Worm (Caenorhabditis elegans) whole organism, late embryonic: ENCODE data around the gene F11E6.4.

Source experiments
- C38D4.7 ChIP-seq: fragments of 200-800 bp; sonication (Bioruptor generic); optimal IDR thresholded peaks from 2 replicates; lab custom pipeline; 2018; ENCODE audit warnings: mild to moderate bottlenecking, missing genetic modification characterization, moderate library complexity, missing compliant biosample characterization
- K02D7.2 ChIP-seq: sonication (generic microtip); optimal IDR thresholded peaks from 2 replicates; lab custom pipeline; 2017; ENCODE audit warnings: mild to moderate bottlenecking, missing genetic modification characterization, missing compliant biosample characterization
- K09A11.1 ChIP-seq: sonication (generic microtip); optimal IDR thresholded peaks from 2 replicates; lab custom pipeline; 2017; ENCODE audit warnings: antibody characterized with exemption, mild to moderate bottlenecking, missing genetic modification characterization, missing compliant biosample characterization; ENCODE audit not compliant: insufficient read depth
- ahr-1 ChIP-seq: sonication (generic microtip); optimal IDR thresholded peaks from 2 replicates; lab custom pipeline; 2016; ENCODE audit warnings: missing genetic modification characterization, missing compliant biosample characterization
- ceh-24 ChIP-seq: sonication (generic microtip); optimal IDR thresholded peaks from 2 replicates; lab custom pipeline; 2016; ENCODE audit warnings: mild to moderate bottlenecking, missing genetic modification characterization, missing compliant biosample characterization
- ceh-34 ChIP-seq: sonication (generic microtip); optimal IDR thresholded peaks from 2 replicates; lab custom pipeline; 2016; ENCODE audit warnings: mild to moderate bottlenecking, missing genetic modification characterization, missing compliant biosample characterization
- ceh-48 ChIP-seq: sonication (generic microtip); optimal IDR thresholded peaks from 2 replicates; lab custom pipeline; 2016; ENCODE audit warnings: missing genetic modification characterization, inconsistent platforms, missing compliant biosample characterization
- ceh-6 ChIP-seq: fragments of 200-800 bp; sonication (Bioruptor generic); optimal IDR thresholded peaks from 2 replicates; lab custom pipeline; 2018; ENCODE audit warnings: mild to moderate bottlenecking, missing genetic modification characterization, missing compliant biosample characterization
- dmd-4 ChIP-seq: sonication (generic microtip); optimal IDR thresholded peaks from 2 replicates; lab custom pipeline; 2016; ENCODE audit warnings: borderline replicate concordance, missing genetic modification characterization, missing compliant biosample characterization
- dve-1 ChIP-seq: sonication (generic microtip); optimal IDR thresholded peaks from 2 replicates; lab custom pipeline; 2017; ENCODE audit warnings: antibody characterized with exemption, mild to moderate bottlenecking, missing genetic modification characterization, missing compliant biosample characterization
- elt-2 ChIP-seq: sonication (generic microtip); optimal IDR thresholded peaks from 2 replicates; lab custom pipeline; 2016; ENCODE audit warnings: missing genetic modification reagents, missing genetic modification characterization, missing compliant biosample characterization
- ets-4 ChIP-seq: sonication (generic microtip); optimal IDR thresholded peaks from 2 replicates; lab custom pipeline; 2016; ENCODE audit warnings: missing genetic modification characterization, missing compliant biosample characterization
- eyg-1 ChIP-seq: sonication (generic microtip); optimal IDR thresholded peaks from 2 replicates; lab custom pipeline; 2016; ENCODE audit warnings: missing genotype, missing genetic modification characterization, missing compliant biosample characterization
- fax-1 ChIP-seq: sonication (generic microtip); optimal IDR thresholded peaks from 2 replicates; lab custom pipeline; 2016; ENCODE audit warnings: missing genotype, missing genetic modification characterization, missing compliant biosample characterization
- fkh-10 ChIP-seq: fragments of 150-350 bp; optimal IDR thresholded peaks from 2 replicates; lab custom pipeline; 2014; ENCODE audit warnings: missing biosample characterization, missing genetic modification reagents, missing genetic modification characterization
- gmeb-2 ChIP-seq: sonication (generic microtip); optimal IDR thresholded peaks from 2 replicates; lab custom pipeline; 2016; ENCODE audit warnings: missing genetic modification characterization, inconsistent platforms, missing compliant biosample characterization
- hlh-13 ChIP-seq: fragments of 200-800 bp; sonication (Bioruptor generic); optimal IDR thresholded peaks from 2 replicates; lab custom pipeline; 2018; ENCODE audit warnings: mild to moderate bottlenecking, missing genetic modification characterization, missing compliant biosample characterization
- hlh-15 ChIP-seq: sonication (generic microtip); optimal IDR thresholded peaks from 2 replicates; lab custom pipeline; 2016; ENCODE audit warnings: missing genetic modification characterization, missing compliant biosample characterization
- hlh-30 ChIP-seq: sonication (generic microtip); optimal IDR thresholded peaks from 2 replicates; lab custom pipeline; 2017; ENCODE audit warnings: antibody characterized with exemption, missing genetic modification characterization, missing compliant biosample characterization; ENCODE audit not compliant: insufficient read depth
- madf-2 ChIP-seq: sonication (generic microtip); optimal IDR thresholded peaks from 2 replicates; lab custom pipeline; 2017; ENCODE audit warnings: missing genetic modification characterization, missing compliant biosample characterization
- nhr-232 ChIP-seq: sonication (generic microtip); optimal IDR thresholded peaks from 2 replicates; lab custom pipeline; 2016; ENCODE audit warnings: missing genetic modification characterization, missing compliant biosample characterization
- pha-4 ChIP-seq: fragments of 150-350 bp; optimal IDR thresholded peaks from 2 replicates; lab custom pipeline; 2018; ENCODE audit warnings: missing biosample characterization, missing genetic modification reagents, missing genetic modification characterization
- ref-2 ChIP-seq: sonication (generic microtip); optimal IDR thresholded peaks from 2 replicates; lab custom pipeline; 2016; ENCODE audit warnings: missing genetic modification characterization, missing compliant biosample characterization
- rnt-1 ChIP-seq: sonication (generic microtip); optimal IDR thresholded peaks from 2 replicates; lab custom pipeline; 2016; ENCODE audit warnings: missing genetic modification characterization, missing compliant biosample characterization
- syd-9 ChIP-seq: sonication (generic microtip); optimal IDR thresholded peaks from 2 replicates; lab custom pipeline; 2016; ENCODE audit warnings: mild to moderate bottlenecking, missing genetic modification characterization, moderate library complexity, missing compliant biosample characterization
- tbx-2 ChIP-seq: sonication (generic microtip); optimal IDR thresholded peaks from 2 replicates; lab custom pipeline; 2016; ENCODE audit warnings: missing genetic modification characterization, missing compliant biosample characterization
- ttx-3 ChIP-seq: sonication (generic microtip); optimal IDR thresholded peaks from 2 replicates; lab custom pipeline; 2016; ENCODE audit warnings: missing genetic modification reagents, missing genetic modification characterization, missing compliant biosample characterization
- unc-3 ChIP-seq, 2 experiments: fragments of 200-800 bp in 1 of 2; sonication (Bioruptor generic) in 1 of 2; sonication (generic microtip) in 1 of 2; conservative IDR thresholded peaks in 1 of 2; optimal IDR thresholded peaks in 1 of 2; 2 replicates each; pipeline versions ENCODE4 v1.3.6 to Lab custom; 2016 to 2022; ENCODE audit warnings: missing compliant biosample characterization in 2 of 2, missing genetic modification characterization in 2 of 2, missing genetic modification reagents in 1 of 2
- unc-55 ChIP-seq: sonication (generic microtip); optimal IDR thresholded peaks from 2 replicates; lab custom pipeline; 2017; ENCODE audit warnings: missing biosample characterization, missing genetic modification reagents, missing genetic modification characterization
- unc-86 ChIP-seq: sonication (generic microtip); optimal IDR thresholded peaks from 2 replicates; lab custom pipeline; 2016; ENCODE audit warnings: missing genetic modification characterization, missing compliant biosample characterization
- ztf-16 ChIP-seq: sonication (generic microtip); optimal IDR thresholded peaks from 2 replicates; lab custom pipeline; 2017; ENCODE audit warnings: missing genetic modification characterization, missing compliant biosample characterization

F11E6.4 gene

ce11 chrIV:17467325-17467724 lies 2.8 kb downstream of the F11E6.4 start, which contains the start of gene elo-2:
Gene elo-2, minus strand, starts transcription at chrIV:17467408.
- TF ChIP-seq K09A11.1 (tag; lab: Kevin White, UChicago) (no peak), dve-1 (tag; lab: Kevin White, UChicago) (no peak), ceh-48 (no peak), K02D7.2 (tag; lab: Kevin White, UChicago) (no peak), elt-2 (tag; lab: Kevin White, UChicago) (peak; percentile 28)

DNA sequence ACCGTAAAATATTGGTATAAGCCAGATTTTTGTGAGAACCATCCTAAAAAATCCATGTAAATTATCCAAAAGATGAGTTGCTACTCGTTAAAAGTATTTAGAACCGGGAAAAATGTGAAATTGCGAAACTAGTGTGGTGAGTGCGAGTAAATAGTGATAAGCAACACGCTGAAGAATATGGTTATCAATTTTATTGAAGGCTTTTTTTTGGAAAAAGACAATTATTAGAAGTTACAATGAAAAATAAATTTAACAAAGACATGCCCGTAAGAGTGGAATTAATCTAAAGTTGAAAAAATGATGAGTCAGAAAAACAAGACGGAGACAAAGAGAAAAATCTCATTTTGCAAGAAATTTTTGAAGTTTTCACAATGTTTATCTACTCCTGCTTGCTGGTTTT lies 4.3 kb downstream of the F11E6.4 start, which contains the start of gene F11E6.6:
Gene F11E6.6 (minus strand): TSS at position 101 of the 400 bp plus-strand sequence.
- TF ChIP-seq nhr-232 (tag; lab: Kevin White, UChicago) (no peak), madf-2 (tag; lab: Kevin White, UChicago) (no peak), unc-3 (GFP tag; conservative IDR thresholded peaks at IDR 0.05; lab: Robert Waterston, UW) (no peak), unc-3 (tag; optimal IDR thresholded peaks at IDR 0.05; lab: Kevin White, UChicago) (no peak), dmd-4 (tag; lab: Kevin White, UChicago) (no peak), ceh-6 (GFP tag; lab: Kevin White, UChicago) (no peak), syd-9 (tag; lab: Kevin White, UChicago) (no peak), ahr-1 (tag; lab: Kevin White, UChicago) (no peak), hlh-13 (no peak), fkh-10 (GFP tag; lab: Kevin White, UChicago) (no peak), ztf-16 (tag; lab: Kevin White, UChicago) (no peak), unc-86 (tag; lab: Kevin White, UChicago) (no peak), eyg-1 (no peak)

ce11 chrIV:17463108-17463608 lies 7.0 kb downstream of the F11E6.4 start, which contains the start of gene F11E6.10:
Gene F11E6.10, minus strand, starts transcription at chrIV:17463158.
- TF ChIP-seq dmd-4 (tag; lab: Kevin White, UChicago), result no peak
- TF ChIP-seq elt-2 (tag; lab: Kevin White, UChicago), result no peak
- TF ChIP-seq dve-1 (tag; lab: Kevin White, UChicago), result no peak
- TF ChIP-seq ceh-6 (GFP tag; lab: Kevin White, UChicago), result no peak
- TF ChIP-seq ttx-3, result no peak

ce11 chrIV:17461222-17461707 lies 8.9 kb downstream of the F11E6.4 start, which contains the start of gene rif-1.1:
Gene rif-1.1, minus strand, starts transcription at chrIV:17461272.
- TF ChIP-seq tbx-2 (tag; lab: Kevin White, UChicago), result peak; percentile 2
- no peak for TF ChIP-seq gmeb-2 (tag; lab: Kevin White, UChicago)
- no peak for TF ChIP-seq unc-55 (GFP tag; lab: Kevin White, UChicago)
- no peak for TF ChIP-seq pha-4 (tag; lab: Kevin White, UChicago)
- peak; percentile 29 for TF ChIP-seq dve-1 (tag; lab: Kevin White, UChicago)
- TF ChIP-seq, all 69 proteins: peak for 2

ce11 chrIV:17453996-17454395 lies 16.2 kb downstream of the F11E6.4 start:
- TF ChIP-seq ets-4 (no peak), syd-9 (tag; lab: Kevin White, UChicago) (no peak), hlh-15 (no peak), ceh-48 (no peak), ceh-34 (tag; lab: Kevin White, UChicago) (no peak), ceh-24 (tag; lab: Kevin White, UChicago) (no peak), hlh-30 (tag; lab: Kevin White, UChicago) (no peak), rnt-1 (tag; lab: Kevin White, UChicago) (no peak), fax-1 (tag; lab: Kevin White, UChicago) (no peak), nhr-232 (tag; lab: Kevin White, UChicago) (no peak)
- TF ChIP-seq, all 69 proteins: peak for 0

ce11 chrIV:17453200-17453599 lies 17.0 kb downstream of the F11E6.4 start:
- TF ChIP-seq C38D4.7 (GFP tag; lab: Kevin White, UChicago) (no peak), unc-55 (GFP tag; lab: Kevin White, UChicago) (no peak), K09A11.1 (tag; lab: Kevin White, UChicago) (no peak), ref-2 (no peak)
